Fruit fly (Drosophila melanogaster) whole organism: ENCODE results near the gene Hus1-like.

Source experiments
- CG8478 ChIP-seq: fragments of >200 bp; optimal IDR thresholded peaks from 2 replicates; lab custom pipeline; 2018; ENCODE audit warnings: inconsistent platforms
- Dll ChIP-seq: fragments of >200 bp; optimal IDR thresholded peaks from 2 replicates; lab custom pipeline; 2017
- EcR ChIP-seq, 2 experiments: fragments of >200 bp; optimal IDR thresholded peaks; 2 replicates each; lab custom pipeline; 2017; ENCODE audit warnings: missing biosample characterization in 2 of 2, missing genetic modification characterization in 2 of 2, missing genetic modification reagents in 2 of 2
- pan ChIP-seq: fragments of >200 bp; optimal IDR thresholded peaks from 2 replicates; lab custom pipeline; 2017
- psq ChIP-seq: fragments of >200 bp; optimal IDR thresholded peaks from 2 replicates; lab custom pipeline; 2017
- usp ChIP-seq: fragments of >200 bp; optimal IDR thresholded peaks from 2 replicates; lab custom pipeline; 2017; ENCODE audit warnings: missing biosample characterization, missing genetic modification characterization, mixed read lengths

- TF ChIP-seq EcR (GFP tag; optimal IDR thresholded peaks at IDR 0.05; lab: Kevin White, UChicago), result no peak
- TF ChIP-seq Dll (lab: Kevin White, UChicago), result no peak
- no peak for TF ChIP-seq CG8478
- no peak for TF ChIP-seq usp
- TF ChIP-seq psq (lab: Kevin White, UChicago), result no peak
- TF ChIP-seq pan (lab: Kevin White, UChicago), result no peak
These were observed 9.3 kb upstream of the Hus1-like start, which contains the start of gene CG14657 for dm6 chr3R:4821098-4821605.
